Fruit fly (Drosophila melanogaster) whole organism, wandering third instar larva: ENCODE data around the gene CG6565.
A peak's percentile ranks its signal among the peaks of the same experiment; 100 is the strongest.

Experiments
- Abd-B ChIP-seq: fragments of >200 bp; optimal IDR thresholded peaks from 2 replicates; lab custom pipeline; 2017; ENCODE audit warnings: missing biosample characterization, missing genetic modification characterization
- CG32264 ChIP-seq: fragments of 200-800 bp; sonication (Bioruptor generic); optimal IDR thresholded peaks from 2 replicates; lab custom pipeline; 2016; ENCODE audit warnings: missing biosample characterization, missing genetic modification characterization
- CG9705 ChIP-seq: fragments of 200-800 bp; sonication (Bioruptor generic); optimal IDR thresholded peaks from 2 replicates; lab custom pipeline; 2018; ENCODE audit warnings: missing biosample characterization, mild to moderate bottlenecking, missing genetic modification characterization
- CrebA ChIP-seq: fragments of 200-800 bp; sonication (Bioruptor generic); optimal IDR thresholded peaks from 2 replicates; lab custom pipeline; 2016; ENCODE audit warnings: missing biosample characterization, mild to moderate bottlenecking, missing genetic modification characterization, borderline replicate concordance
- Dfd ChIP-seq: fragments of >200 bp; optimal IDR thresholded peaks from 2 replicates; lab custom pipeline; 2017; ENCODE audit warnings: missing biosample characterization, missing genetic modification characterization
- Dif ChIP-seq: fragments of 200-275, 200-300 bp; sonication (Bioruptor generic); optimal IDR thresholded peaks from 2 replicates; lab custom pipeline; 2018; ENCODE audit warnings: missing biosample characterization, missing genetic modification characterization; ENCODE audit not compliant: partially characterized antibody
- GATAd ChIP-seq: sonication (Bioruptor generic); optimal IDR thresholded peaks from 2 replicates; lab custom pipeline; 2016; ENCODE audit warnings: missing biosample characterization, missing genetic modification characterization
- HLH106 ChIP-seq: fragments of 200-800 bp; optimal IDR thresholded peaks from 3 replicates; lab custom pipeline; 2019; ENCODE audit warnings: missing biosample characterization, mild to moderate bottlenecking, missing genetic modification characterization, moderate library complexity
- Hnf4 ChIP-seq: fragments of 200-800 bp; sonication (Bioruptor generic); optimal IDR thresholded peaks from 2 replicates; lab custom pipeline; 2016; ENCODE audit warnings: missing biosample characterization, mild to moderate bottlenecking, missing genetic modification characterization
- Hr78 ChIP-seq: fragments of >200 bp; optimal IDR thresholded peaks from 2 replicates; lab custom pipeline; 2017; ENCODE audit warnings: missing biosample characterization, missing genetic modification characterization
- Hr83 ChIP-seq: fragments of 200-300 bp; sonication (Bioruptor generic); optimal IDR thresholded peaks from 2 replicates; lab custom pipeline; 2016; ENCODE audit warnings: missing biosample characterization, mild to moderate bottlenecking, missing genetic modification characterization, moderate library complexity; ENCODE audit not compliant: poor library complexity, severe bottlenecking
- Jra ChIP-seq: sonication (Bioruptor generic); optimal IDR thresholded peaks from 2 replicates; lab custom pipeline; 2016; ENCODE audit warnings: missing biosample characterization, missing genetic modification characterization
- Mio ChIP-seq: sonication (Bioruptor generic); optimal IDR thresholded peaks from 2 replicates; lab custom pipeline; 2016; ENCODE audit warnings: missing biosample characterization, missing genetic modification characterization
- Myc ChIP-seq: fragments of >200 bp; optimal IDR thresholded peaks from 2 replicates; lab custom pipeline; 2017
- N ChIP-seq: fragments of >200 bp; optimal IDR thresholded peaks from 2 replicates; lab custom pipeline; 2018; ENCODE audit warnings: missing biosample characterization, missing external identifiers, missing genetic modification characterization
- OdsH ChIP-seq: fragments of 200-800 bp; sonication (Bioruptor generic); optimal IDR thresholded peaks from 2 replicates; lab custom pipeline; 2016; ENCODE audit warnings: missing biosample characterization, mild to moderate bottlenecking, missing genetic modification characterization
- Rel ChIP-seq, 2 experiments: fragments of 200-800 bp; sonication (Bioruptor generic) in 1 of 2; optimal IDR thresholded peaks; 2 replicates in 1 of 2; 3 replicates in 1 of 2; lab custom pipeline; 2016 to 2019; ENCODE audit warnings: mild to moderate bottlenecking in 2 of 2, missing biosample characterization in 2 of 2, missing genetic modification characterization in 2 of 2, moderate library complexity in 1 of 2
- Sp1 ChIP-seq: fragments of 200-800 bp; sonication (Bioruptor generic); optimal IDR thresholded peaks from 3 replicates; lab custom pipeline; 2019; ENCODE audit warnings: missing biosample characterization, mild to moderate bottlenecking, missing genetic modification characterization, moderate library complexity
- Vsx2 ChIP-seq: fragments of 200-300, 225-300 bp; sonication (Bioruptor generic); optimal IDR thresholded peaks from 2 replicates; lab custom pipeline; 2018; ENCODE audit warnings: missing biosample characterization, missing genetic modification characterization; ENCODE audit not compliant: partially characterized antibody
- br ChIP-seq: fragments of 200-800 bp; sonication (Bioruptor generic); optimal IDR thresholded peaks from 2 replicates; lab custom pipeline; 2016; ENCODE audit warnings: missing biosample characterization, missing genetic modification characterization
- brk ChIP-seq: fragments of 200-800 bp; sonication (Bioruptor generic); optimal IDR thresholded peaks from 2 replicates; lab custom pipeline; 2016; ENCODE audit warnings: missing biosample characterization, mild to moderate bottlenecking, missing genetic modification characterization
- dl ChIP-seq, 2 experiments: fragments of 175-275, 200-275 bp in 1 of 2; fragments of 200-275 bp in 1 of 2; sonication (Bioruptor generic); optimal IDR thresholded peaks; lab custom pipeline; 2018; ENCODE audit warnings: mild to moderate bottlenecking in 2 of 2, missing biosample characterization in 2 of 2, missing genetic modification characterization in 2 of 2, moderate library complexity in 2 of 2; ENCODE audit not compliant: partially characterized antibody in 2 of 2, insufficient read depth in 1 of 2
- dmrt93B ChIP-seq: fragments of 200-800 bp; sonication (Bioruptor generic); optimal IDR thresholded peaks from 2 replicates; lab custom pipeline; 2018; ENCODE audit warnings: missing biosample characterization, mild to moderate bottlenecking, missing genetic modification characterization
- dsf ChIP-seq: sonication (Bioruptor generic); optimal IDR thresholded peaks from 2 replicates; lab custom pipeline; 2016; ENCODE audit warnings: missing biosample characterization, missing genetic modification characterization, borderline replicate concordance
- ey ChIP-seq: fragments of 200-800 bp; sonication (Bioruptor generic); optimal IDR thresholded peaks from 2 replicates; lab custom pipeline; 2016; ENCODE audit warnings: missing biosample characterization, missing genetic modification characterization
- foxo ChIP-seq, 2 experiments: fragments of 200-800 bp; sonication (Bioruptor generic); optimal IDR thresholded peaks; 2 replicates in 1 of 2; 3 replicates in 1 of 2; lab custom pipeline; 2016 to 2017; ENCODE audit warnings: missing biosample characterization in 2 of 2, missing genetic modification characterization in 2 of 2
- fru ChIP-seq: fragments of 200-800 bp; sonication (Bioruptor generic); optimal IDR thresholded peaks from 3 replicates; lab custom pipeline; 2016; ENCODE audit warnings: missing biosample characterization, mild to moderate bottlenecking, missing genetic modification characterization
- h ChIP-seq: fragments of 200-800 bp; sonication (Bioruptor generic); optimal IDR thresholded peaks from 3 replicates; lab custom pipeline; 2016; ENCODE audit warnings: missing biosample characterization, mild to moderate bottlenecking, missing genetic modification characterization
- jim ChIP-seq: fragments of 175-275, 200-325 bp; sonication (Bioruptor generic); optimal IDR thresholded peaks from 2 replicates; lab custom pipeline; 2016; ENCODE audit warnings: missing biosample characterization, mild to moderate bottlenecking, missing genetic modification characterization
- lola ChIP-seq: fragments of >200 bp; optimal IDR thresholded peaks from 2 replicates; lab custom pipeline; 2017; ENCODE audit warnings: missing biosample characterization, missing genetic modification characterization
- pan ChIP-seq: fragments of >200 bp; optimal IDR thresholded peaks from 2 replicates; lab custom pipeline; 2017
- psq ChIP-seq: fragments of 200-800 bp; sonication (Bioruptor generic); optimal IDR thresholded peaks from 3 replicates; lab custom pipeline; 2017; ENCODE audit warnings: missing biosample characterization, mild to moderate bottlenecking, missing genetic modification characterization, moderate library complexity
- rgr ChIP-seq: fragments of 200-800 bp; sonication (Bioruptor generic); optimal IDR thresholded peaks from 3 replicates; lab custom pipeline; 2016; ENCODE audit warnings: missing biosample characterization, mild to moderate bottlenecking, missing genetic modification characterization
- sage ChIP-seq: fragments of 200-800 bp; sonication (Bioruptor generic); optimal IDR thresholded peaks from 2 replicates; lab custom pipeline; 2016; ENCODE audit warnings: missing biosample characterization, mild to moderate bottlenecking, missing genetic modification characterization
- sv ChIP-seq: fragments of 200-800 bp; sonication (Bioruptor generic); optimal IDR thresholded peaks from 3 replicates; lab custom pipeline; 2016; ENCODE audit warnings: missing biosample characterization, missing genetic modification characterization
- tai ChIP-seq: sonication (Bioruptor generic); optimal IDR thresholded peaks from 2 replicates; lab custom pipeline; 2016; ENCODE audit warnings: missing biosample characterization, missing genetic modification characterization
- usp ChIP-seq: fragments of >200 bp; optimal IDR thresholded peaks from 2 replicates; lab custom pipeline; 2017; ENCODE audit warnings: missing biosample characterization, missing genetic modification characterization
- woc ChIP-seq: sonication (Bioruptor generic); optimal IDR thresholded peaks from 2 replicates; lab custom pipeline; 2016; ENCODE audit warnings: missing biosample characterization, mild to moderate bottlenecking, missing genetic modification characterization

CG6565 gene

DNA sequence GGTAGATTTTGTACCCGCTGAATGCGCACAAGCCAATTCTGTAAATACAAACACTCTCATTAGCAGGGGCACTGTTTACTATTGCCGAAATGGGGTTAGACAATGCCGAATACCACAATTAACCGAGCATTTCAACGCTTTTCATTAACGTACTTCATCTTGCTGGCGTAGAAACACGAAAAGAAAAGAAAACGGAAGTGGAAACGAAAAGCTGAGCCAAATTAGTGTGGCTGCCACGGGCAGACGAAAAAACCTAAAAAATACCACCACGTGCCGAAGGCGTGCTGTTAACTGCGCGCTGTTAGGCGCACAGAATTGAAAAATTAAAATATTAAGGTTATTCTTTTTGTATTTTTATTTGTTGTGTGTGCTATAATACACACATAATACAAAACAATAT lies 21.1 kb downstream of the CG6565 start, which contains the start of gene RpL24:
TSS of gene RpL24 (minus strand) at position 229 of the 400 bp plus-strand sequence.
- TF ChIP-seq Mio (peak; percentile 75), OdsH (peak; percentile 87), Myc (lab: Kevin White, UChicago) (peak; percentile 77), tai (no peak), woc (GFP tag; lab: Kevin White, UChicago) (peak; percentile 53), Hr78 (GFP tag; lab: Kevin White, UChicago) (no peak), usp (no peak), h (GFP tag; lab: Kevin White, UChicago) (peak; percentile 91), sage (peak; percentile 87), CrebA (GFP tag; lab: Kevin White, UChicago) (no peak), Sp1 (GFP tag; lab: Kevin White, UChicago) (peak; percentile 91), brk (GFP tag; lab: Kevin White, UChicago) (no peak), CG32264 (GFP tag; lab: Kevin White, UChicago) (peak; percentile 63), dmrt93B (GFP tag; lab: Kevin White, UChicago) (peak; percentile 87), Jra (no peak), lola (GFP tag; lab: Kevin White, UChicago) (no peak), jim (GFP tag; lab: Kevin White, UChicago) (no peak), Hnf4 (GFP tag; lab: Kevin White, UChicago) (no peak), Dif (GFP tag; lab: Kevin White, UChicago) (no peak), dsf (GFP tag; lab: Kevin White, UChicago) (peak; percentile 27), N (GFP tag; lab: Kevin White, UChicago) (no peak), Vsx2 (GFP tag; lab: Kevin White, UChicago) (no peak), rgr (GFP tag; lab: Kevin White, UChicago) (peak; percentile 96), pan (lab: Kevin White, UChicago) (no peak), Dfd (GFP tag; lab: Kevin White, UChicago) (no peak), sv (GFP tag; lab: Kevin White, UChicago) (peak; percentile 89), psq (GFP tag; lab: Kevin White, UChicago) (peak; percentile 74), dl (GFP tag; optimal IDR thresholded peaks at IDR 0.05; lab: Kevin White, UChicago; ENCODE audit: insufficient read depth in 1 of 2, partially characterized antibody in 2 of 2) (no peak), ey (GFP tag; lab: Kevin White, UChicago) (peak; percentile 69), CG9705 (peak; percentile 93), br (GFP tag; lab: Kevin White, UChicago) (peak; percentile 90), Abd-B (no peak), Rel (GFP tag; optimal IDR thresholded peaks at IDR 0.05; lab: Kevin White, UChicago) (peak; percentile 61), Rel (tag; optimal IDR thresholded peaks at IDR 0.05; lab: Kevin White, UChicago) (peak; percentile 69), fru (GFP tag; lab: Kevin White, UChicago) (peak; percentile 83), Hr83 (GFP tag; lab: Kevin White, UChicago) (peak; percentile 92), foxo (GFP tag; optimal IDR thresholded peaks at IDR 0.05; lab: Kevin White, UChicago) (peak; percentile 53 to 82), HLH106 (tag; lab: Kevin White, UChicago) (peak; percentile 76), GATAd (GFP tag; lab: Kevin White, UChicago) (no peak)

DNA sequence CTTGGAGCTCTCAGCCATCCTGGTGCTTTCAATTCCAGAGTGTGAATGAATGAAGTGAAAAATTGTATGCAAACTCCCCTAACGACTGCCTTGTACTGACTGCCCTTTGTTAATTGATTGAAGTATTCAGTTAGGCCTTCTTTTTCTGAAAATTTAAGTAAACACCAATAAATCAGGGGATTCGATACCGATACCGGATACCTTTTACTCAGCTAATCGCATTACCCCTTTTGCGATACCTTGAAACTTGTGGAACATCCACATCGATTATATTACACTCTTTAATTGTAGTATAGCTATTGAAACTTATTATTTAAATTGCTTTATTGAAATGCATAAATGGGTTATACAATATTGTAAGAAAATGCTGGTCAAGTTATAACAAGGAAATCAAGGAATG lies 22.3 kb downstream of the CG6565 start, which contains the start of gene CG16957:
TSS of gene CG16957 (minus strand) at position 101 of the 400 bp plus-strand sequence.
- TF ChIP-seq brk (GFP tag; lab: Kevin White, UChicago) (no peak), CG32264 (GFP tag; lab: Kevin White, UChicago) (no peak), Jra (no peak), GATAd (GFP tag; lab: Kevin White, UChicago) (no peak), Dfd (GFP tag; lab: Kevin White, UChicago) (no peak)
